Fruit fly (Drosophila melanogaster): ENCODE measurements around the gene CG5892.
A peak's percentile ranks its signal among the peaks of the same experiment; 100 is the strongest.

DNA sequence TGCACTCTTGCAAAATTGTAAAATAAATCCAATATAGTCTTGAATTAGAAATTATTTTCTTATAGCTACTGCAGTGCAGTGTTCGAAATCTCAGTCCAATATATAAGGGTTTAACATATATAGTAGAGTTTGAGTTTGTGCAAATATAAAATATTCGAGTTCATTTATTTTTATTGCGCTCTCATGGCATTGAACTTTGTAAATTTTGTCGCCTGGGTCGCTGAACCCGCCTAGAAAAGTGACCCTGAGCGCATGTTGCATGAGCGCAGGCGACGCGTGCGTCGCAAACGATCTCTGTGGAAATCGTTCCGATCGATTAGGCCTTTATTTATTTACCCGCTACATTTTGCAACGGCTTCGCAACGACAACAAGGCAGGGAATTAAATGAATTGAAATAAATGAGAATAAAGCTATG, 42.5 kb upstream of the CG5892 start:
- TF ChIP-seq dsf (GFP tag; optimal IDR thresholded peaks at IDR 0.05; ENCODE audit: borderline replicate concordance) (no peak), sv (GFP tag; optimal IDR thresholded peaks at IDR 0.05) (no peak), woc (GFP tag; optimal IDR thresholded peaks at IDR 0.05) (peak; percentile 32), psq (GFP tag; optimal IDR thresholded peaks at IDR 0.05) (no peak)
